Fruit fly (Drosophila melanogaster) ovary, adult (tissue): ENCODE data around the gene CG12268.

Experiments used
- CG17801 ChIP-seq: fragments of 200-800 bp; optimal IDR thresholded peaks from 2 replicates; lab custom pipeline; 2019; ENCODE audit warnings: missing biosample characterization, mild to moderate bottlenecking, missing genetic modification characterization, moderate library complexity; ENCODE audit not compliant: partially characterized antibody

Gene CG12268

DNA sequence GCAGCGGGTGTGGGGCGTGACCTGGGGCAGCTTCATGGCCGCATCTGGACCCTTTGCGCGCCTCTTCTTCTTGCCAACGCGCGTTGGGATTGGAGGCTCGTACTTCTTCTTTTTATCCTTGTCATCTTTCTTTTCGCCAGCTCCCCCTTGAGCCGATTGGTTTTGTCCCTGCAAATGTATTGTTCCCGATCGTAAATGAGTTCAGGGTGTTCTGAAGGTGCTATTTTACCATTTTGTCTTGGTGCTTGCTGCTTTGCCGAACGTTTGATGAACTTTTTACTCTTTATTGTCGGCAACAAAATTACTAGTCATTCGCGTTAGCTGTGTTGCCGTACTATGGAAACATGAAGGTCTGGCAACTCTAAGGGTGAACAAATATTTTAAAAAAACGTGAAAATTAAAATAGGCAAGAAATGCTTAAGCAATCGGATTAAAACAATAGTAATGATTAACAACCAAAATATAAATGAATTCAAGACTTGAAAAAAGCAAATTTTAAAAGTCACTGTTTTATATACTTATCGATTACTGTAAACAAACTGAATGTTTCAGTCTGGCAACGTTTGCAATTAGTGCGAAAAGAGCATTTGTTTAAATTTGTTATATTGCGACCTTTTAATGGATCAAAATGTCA is 17.0 kb downstream of the CG12268 start, which contains the start of the genes Rpt2 and CG13599:
TSS of gene Rpt2 (minus strand) at position 464 of the 634 bp plus-strand sequence.
TSS of gene CG13599 (plus strand) at position 545 of the 634 bp plus-strand sequence.
- peak; percentile 63 for TF ChIP-seq CG17801

DNA sequence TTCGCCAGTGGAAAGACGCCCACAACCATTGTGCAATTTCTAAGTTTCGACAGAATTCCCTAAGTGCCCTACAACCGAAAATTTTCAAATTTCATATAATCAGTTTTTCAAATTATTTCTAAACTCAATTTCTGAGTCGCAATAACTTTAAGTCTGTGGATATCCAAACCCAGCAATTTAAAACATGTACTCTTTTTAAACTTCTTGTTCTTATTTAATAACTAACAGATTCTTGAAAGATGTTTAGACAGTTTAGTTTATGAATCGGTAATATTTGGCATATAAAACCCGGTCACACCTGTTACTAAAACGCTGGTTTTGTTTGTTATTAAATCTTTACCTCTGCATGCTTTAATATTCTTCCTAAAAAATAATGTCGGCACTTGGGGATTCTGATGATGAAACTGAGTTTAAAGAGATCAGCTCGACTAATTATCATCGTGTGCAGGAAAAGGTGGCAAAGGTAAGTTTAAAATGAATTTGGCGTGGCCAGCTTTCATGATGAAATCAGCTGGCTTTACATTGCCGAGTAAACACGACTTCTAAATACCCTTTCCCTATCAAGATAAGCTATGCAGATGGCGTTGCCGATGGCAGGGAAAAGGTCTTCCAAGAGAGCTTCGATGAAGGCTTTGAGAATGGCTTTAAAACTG is 19.1 kb downstream of the CG12268 start, which contains the start of the genes CG43998, CG43999 and CG31142:
TSS of gene CG43998 (minus strand) at position 51 of the 653 bp plus-strand sequence.
TSS of gene CG43999 (minus strand) at position 51 of the 653 bp plus-strand sequence.
TSS of gene CG31142 (plus strand) at position 294 of the 653 bp plus-strand sequence.
- peak; percentile 33 for TF ChIP-seq CG17801

DNA sequence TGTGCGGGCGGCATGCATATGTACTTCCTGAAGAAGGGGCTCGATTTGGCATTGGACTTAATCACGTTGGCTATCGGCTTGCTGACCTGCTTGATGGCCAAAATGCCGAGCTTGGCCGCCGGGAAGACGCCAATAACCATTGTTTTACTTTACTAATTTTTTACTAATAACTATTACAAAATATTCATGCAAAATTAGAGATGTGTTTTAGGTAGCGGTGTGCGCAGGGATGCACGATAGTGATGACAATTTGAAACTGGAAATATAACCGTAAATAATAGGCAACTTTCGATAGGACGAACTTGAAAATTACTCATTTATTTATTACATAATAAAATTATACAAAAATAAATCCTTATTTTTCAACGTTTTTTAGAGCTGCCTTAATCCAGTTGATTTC is 20.8 kb downstream of the CG12268 start, which contains the start of gene CG13601:
TSS of gene CG13601 (minus strand) at position 206 of the 400 bp plus-strand sequence.
- TF ChIP-seq CG17801 = no peak

DNA sequence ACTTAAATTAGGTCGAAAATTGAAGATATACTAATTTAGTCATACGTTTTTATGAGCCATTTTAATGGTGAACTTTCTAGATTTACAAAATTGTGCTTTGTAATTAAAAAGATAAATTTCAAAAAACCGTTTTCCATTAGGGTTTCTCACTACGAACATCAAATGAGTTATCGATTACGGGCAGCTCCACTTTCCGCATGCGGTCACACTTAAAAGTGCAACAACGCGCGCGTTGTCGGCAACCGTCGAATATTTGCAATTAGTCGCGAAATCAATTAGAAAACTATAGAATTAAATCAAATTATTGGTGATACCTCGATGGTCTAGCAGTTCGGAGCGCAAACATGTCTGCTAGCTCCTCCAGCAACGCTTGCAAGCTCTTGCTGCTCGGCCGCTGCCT is 24.0 kb downstream of the CG12268 start, which contains the start of gene Ndc1:
TSS of gene Ndc1 (plus strand) at position 200 of the 400 bp plus-strand sequence.
- TF ChIP-seq CG17801 = no peak

DNA sequence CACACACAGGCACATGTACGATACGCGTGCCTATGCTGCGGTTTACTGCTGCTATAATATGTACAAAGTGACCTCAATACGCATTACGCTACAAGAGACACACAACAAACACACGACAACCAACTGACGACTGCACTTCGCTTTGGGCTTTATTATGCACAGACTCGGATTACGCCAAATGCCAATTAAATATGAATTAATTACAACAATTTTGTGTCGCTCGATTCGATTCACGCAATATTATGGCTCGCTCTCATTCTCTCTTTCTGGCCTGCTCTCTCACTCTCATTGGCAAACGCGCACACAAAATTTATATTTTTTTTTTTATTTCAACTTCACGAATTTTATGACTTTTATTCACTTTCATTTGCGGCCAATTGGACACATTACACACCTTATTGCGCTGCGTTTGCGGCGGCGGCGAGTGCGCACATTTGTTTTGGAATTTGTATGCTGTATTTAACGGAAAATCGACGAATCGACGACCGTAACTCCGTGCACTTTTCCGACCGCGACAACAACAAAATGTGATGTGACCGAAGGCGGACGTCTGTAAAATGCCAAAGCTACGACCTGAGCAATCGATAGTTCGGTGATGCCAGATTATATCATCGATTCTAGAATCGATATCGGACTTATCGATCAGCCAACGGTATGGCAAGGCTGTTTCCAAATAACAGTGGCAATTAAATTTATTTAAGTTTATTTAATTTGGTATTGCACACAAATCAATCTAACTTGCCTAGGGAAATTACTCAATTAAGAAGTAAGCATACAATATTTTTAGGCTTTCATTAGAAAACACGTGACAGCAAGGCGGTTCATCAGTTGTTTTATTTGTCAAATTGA is 25.5 kb downstream of the CG12268 start, which contains the start of the genes sba and CG31141:
TSS of gene sba (minus strand) at position 472 of the 849 bp plus-strand sequence.
TSS of gene CG31141 (plus strand) at position 799 of the 849 bp plus-strand sequence.
- peak; percentile 81 for TF ChIP-seq CG17801

DNA sequence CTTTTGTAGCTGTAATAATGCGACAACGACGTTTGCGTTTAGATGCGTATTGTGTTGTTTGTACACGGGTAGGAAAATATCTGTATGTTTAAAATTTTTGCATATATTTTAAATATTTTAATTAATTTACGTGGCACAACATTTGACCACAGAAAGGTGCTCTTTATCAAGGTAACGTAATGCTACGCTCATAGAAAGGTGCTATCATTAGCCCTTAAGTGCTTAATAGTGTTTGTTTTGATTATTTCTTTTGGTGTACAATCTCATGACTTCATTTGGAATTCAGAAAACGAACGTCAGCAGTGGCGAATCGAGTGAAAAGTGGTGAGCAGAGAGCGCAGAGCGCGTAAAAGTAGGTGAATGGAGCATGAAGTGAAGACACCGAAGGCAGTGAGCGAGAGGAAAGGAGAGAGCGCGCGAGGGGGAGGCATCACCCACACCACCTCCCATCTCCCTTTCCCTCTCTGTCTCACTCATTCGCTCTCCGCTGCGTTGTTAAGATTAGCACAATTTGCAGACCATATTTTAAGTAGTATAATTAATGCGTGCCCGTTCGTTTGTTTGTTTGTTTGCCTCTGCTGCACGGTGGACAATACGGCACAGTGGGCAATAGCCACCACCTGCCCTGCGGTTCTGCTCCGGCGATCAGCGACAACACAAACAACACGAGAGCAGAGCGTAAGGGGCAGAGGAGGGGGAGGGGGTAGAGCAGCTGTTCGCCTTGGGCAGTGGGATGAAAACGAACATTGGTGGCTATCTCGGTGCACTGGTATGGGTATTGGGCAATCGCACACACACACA is 26.3 kb downstream of the CG12268 start:
- TF ChIP-seq CG17801 = peak; percentile 75

DNA sequence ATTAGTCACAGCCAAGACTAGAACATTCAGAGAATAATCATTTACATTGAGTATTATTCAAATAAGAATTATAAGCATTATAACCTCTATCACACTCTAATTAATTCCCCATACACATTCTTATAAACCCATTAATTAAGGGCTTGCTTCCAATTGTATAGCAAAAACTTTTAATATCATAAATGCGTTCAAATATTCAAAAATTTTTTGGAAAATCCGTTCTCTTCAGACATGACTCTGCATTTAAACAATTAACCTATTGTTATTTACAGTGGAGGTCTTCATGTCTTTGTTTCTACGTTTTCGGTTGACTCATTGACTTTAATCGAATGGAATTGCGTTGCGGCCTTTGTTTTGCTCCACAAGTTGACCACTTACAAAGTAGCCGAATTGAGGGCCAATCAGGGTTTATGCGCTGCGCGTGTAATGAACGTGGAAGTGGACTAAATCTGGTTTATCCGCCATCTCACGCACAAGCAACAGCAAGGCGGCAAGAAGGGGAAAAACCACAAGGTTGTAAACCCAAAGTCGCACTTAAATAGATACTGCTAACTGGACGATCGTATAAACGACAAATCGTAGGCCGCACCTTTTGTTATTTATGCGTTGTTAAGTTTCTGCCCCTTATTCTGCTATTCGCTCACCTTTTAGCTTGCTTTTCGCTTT is 27.2 kb downstream of the CG12268 start:
- TF ChIP-seq CG17801 = peak; percentile 47

DNA sequence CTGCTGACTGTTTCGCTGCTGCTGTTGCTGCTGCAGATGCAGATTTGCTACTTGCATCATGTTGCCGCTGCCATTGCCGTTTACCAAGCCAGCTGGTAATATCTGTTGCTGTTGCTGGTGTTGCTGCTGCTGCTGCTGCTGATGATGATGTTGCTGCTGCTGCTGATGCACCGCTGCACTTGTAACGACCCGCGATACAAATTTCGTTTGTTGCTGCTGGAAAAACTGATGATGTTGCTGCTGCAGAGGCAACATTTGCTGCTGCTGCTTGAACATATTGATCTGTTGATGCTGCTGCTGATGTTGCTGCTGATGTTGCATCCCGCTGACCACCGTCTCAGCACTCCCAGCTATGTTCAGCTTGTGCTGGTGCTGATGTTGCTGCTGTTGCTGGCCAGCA is 27.8 kb downstream of the CG12268 start:
- TF ChIP-seq CG17801 = no peak

DNA sequence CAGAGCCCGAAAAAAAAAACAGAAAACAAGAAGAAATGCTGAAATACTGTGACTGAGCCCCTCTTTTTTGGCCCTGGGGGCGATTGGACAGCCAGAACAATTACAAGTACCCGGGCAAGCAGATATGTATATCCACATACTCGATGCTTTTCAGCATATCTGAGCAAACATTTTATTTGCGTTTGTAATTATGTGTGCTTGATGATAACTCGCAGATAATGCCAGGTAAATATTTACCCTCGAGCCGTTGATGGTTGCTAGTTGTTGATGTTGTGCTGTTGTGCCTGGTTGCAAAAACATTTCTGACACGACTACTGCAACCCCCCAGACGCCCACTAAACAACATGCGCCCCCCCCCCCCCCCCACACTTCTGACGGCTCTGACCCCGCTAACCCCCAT is 28.9 kb downstream of the CG12268 start:
- no peak for TF ChIP-seq CG17801

DNA sequence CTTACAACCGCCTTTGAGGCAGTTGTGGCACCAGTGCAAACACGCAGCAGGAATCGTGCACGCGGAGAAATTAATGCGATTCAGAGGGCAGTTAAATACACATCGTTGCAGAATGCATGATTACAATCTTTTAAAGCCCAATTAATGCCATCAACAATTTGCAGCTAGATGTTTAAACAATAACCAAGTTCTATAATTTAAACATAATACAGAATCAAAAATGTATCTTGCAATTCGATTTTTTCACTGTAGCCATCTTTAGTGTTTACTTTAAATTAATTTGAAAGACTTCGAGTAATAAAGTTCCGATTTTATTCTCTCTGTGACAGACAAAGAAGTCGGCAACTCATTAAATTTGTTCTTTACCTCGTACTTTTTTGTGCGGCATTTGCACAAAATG is 32.3 kb downstream of the CG12268 start:
- no peak for TF ChIP-seq CG17801

DNA sequence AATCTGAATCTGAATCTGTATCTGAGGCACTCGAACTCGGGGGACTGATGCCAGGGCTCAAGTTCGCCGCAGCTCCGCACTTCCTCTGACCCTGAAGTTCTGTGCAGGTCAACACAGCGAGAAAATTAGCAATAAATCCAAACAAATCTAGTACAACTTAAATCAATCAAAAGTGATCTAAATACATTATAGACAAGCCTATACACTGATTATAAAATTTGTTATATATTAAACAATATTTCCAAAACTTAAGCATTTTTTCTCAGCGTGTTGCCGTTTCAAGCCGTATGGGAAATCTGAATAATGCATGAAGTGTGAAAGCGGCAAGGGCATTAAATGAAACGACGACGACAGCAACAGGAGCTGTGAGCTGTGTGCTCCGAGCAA is 33.2 kb downstream of the CG12268 start:
- TF ChIP-seq CG17801 = no peak

DNA sequence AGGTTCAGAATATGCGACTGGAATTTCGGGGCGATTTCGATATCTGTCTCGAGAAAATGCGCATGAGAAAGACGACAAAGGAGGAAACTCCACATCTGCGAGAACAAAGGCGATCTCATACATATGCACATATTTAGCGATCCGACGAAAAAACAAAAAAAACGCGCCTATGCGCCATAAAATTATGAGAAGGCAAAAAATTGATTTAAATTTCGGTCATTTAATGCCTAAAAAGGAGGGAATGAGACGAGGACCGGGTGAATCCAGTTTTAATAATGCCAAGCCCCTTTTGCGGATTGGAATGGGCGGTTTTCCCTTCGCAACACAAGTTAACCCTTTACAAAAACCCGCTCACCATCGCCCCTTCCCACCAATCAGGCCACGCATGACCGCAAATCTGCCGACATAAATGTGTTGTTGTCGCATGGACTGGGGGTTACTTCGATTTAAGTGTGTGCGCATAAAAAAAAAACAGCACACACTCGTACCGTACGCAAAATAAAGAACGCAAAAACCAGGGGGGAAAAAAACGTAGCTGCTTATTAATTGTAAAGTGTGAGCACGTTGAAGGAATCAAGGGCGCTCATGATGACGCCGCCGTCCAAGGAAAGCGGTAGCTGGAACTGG is 33.7 kb downstream of the CG12268 start:
- no peak for TF ChIP-seq CG17801

DNA sequence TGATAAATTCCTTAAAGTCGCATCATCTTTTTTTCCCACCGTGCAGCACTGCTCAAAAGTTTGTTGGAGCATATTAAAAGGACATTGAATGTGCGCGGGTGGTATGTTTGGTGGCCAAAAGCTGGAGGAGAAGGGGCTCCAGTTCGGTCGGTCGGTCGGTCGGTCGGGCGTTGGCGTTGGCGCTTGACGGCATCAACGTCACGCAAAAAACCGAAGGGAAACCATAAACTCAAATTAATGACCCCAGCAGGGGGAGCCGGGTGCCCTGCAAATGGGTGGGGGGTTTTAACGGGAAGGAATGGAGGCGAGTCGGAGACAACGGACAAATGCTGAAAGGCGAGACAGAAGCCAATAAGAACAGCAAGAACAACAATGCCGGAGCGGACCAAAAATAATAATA is 35.9 kb downstream of the CG12268 start:
- no peak for TF ChIP-seq CG17801

DNA sequence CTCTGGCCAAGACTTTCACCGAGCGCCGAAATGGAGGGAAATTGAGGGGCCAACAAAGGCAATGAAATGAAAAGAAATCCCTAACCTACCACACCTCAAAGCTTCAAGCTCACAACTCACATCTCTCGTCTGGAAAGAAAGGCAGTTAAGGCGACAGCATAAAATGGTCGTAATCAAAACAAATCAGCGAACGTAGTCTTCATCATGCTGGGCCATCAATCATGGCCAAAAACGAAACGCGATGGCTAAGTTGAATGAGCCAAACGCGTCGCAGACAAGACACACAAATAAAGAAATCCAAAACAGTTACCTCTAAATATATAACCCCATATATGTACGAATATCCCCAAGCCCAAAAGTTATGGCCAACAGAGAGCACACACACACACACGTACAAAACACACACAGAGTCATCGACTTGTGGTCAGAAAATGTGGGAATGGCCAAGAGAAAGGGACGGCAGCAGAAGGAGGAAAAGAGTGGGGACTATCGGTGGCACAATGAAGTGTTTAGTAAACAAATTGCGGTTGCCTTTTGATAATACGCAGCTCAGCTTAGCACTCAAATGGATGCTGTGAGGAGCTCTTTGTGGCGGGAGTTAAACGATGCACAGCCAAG is 37.0 kb downstream of the CG12268 start:
- no peak for TF ChIP-seq CG17801
